Worm (Caenorhabditis elegans) whole organism, L4 larva: ENCODE data around the gene Y56A3A.30.
A peak's percentile ranks its signal among the peaks of the same experiment; 100 is the strongest.

Experiments
- R02D3.7 ChIP-seq: fragments of 150-350 bp; sonication (generic microtip); optimal IDR thresholded peaks from 3 replicates; lab custom pipeline; 2014; ENCODE audit warnings: missing biosample characterization, missing genetic modification characterization
- Y105C5A.15 ChIP-seq: fragments of 200-800 bp; sonication (Bioruptor generic); IDR thresholded peaks from 2 replicates; pipeline ENCODE4 v1.3.6; 2022; ENCODE audit warnings: missing genetic modification characterization, missing compliant biosample characterization
- ZK337.2 ChIP-seq: fragments of 200-800 bp; sonication (Bioruptor generic); IDR thresholded peaks from 2 replicates; pipeline ENCODE4 v1.3.6; 2022; ENCODE audit warnings: missing genetic modification reagents, missing genetic modification characterization, missing compliant biosample characterization
- aly-2 ChIP-seq: sonication (generic microtip); optimal IDR thresholded peaks from 2 replicates; lab custom pipeline; 2018; ENCODE audit warnings: missing biosample characterization, missing genetic modification characterization
- ama-1 ChIP-seq: fragments of 150-350 bp; optimal IDR thresholded peaks from 2 replicates; lab custom pipeline; 2014; ENCODE audit warnings: inconsistent platforms, mixed read lengths
- fkh-10 ChIP-seq: fragments of 150-350 bp; optimal IDR thresholded peaks from 2 replicates; lab custom pipeline; 2014; ENCODE audit warnings: missing biosample characterization, missing genetic modification reagents, missing genetic modification characterization
- lin-38 ChIP-seq: fragments of 200-800 bp; sonication (Bioruptor generic); IDR thresholded peaks from 2 replicates; pipeline ENCODE4 v1.3.6; 2022; ENCODE audit warnings: missing genetic modification reagents, missing genetic modification characterization, missing compliant biosample characterization
- madf-9 ChIP-seq: fragments of 200-800 bp; sonication (Bioruptor generic); conservative IDR thresholded peaks from 2 replicates; pipeline ENCODE4 v1.3.6; 2022; ENCODE audit warnings: missing genetic modification reagents, missing genetic modification characterization, missing compliant biosample characterization
- mdl-1 ChIP-seq, 2 experiments: fragments of 150-350 bp in 1 of 2; sonication (generic microtip) in 1 of 2; optimal IDR thresholded peaks; 2 replicates each; lab custom pipeline; 2014 to 2017; ENCODE audit warnings: missing biosample characterization in 2 of 2, missing genetic modification characterization in 2 of 2
- nhr-6 ChIP-seq: fragments of 150-350 bp; optimal IDR thresholded peaks from 2 replicates; lab custom pipeline; 2014; ENCODE audit warnings: missing biosample characterization, missing genetic modification characterization
- nhr-76 ChIP-seq: fragments of 150-350 bp; optimal IDR thresholded peaks from 2 replicates; lab custom pipeline; 2014; ENCODE audit warnings: missing biosample characterization, missing genetic modification characterization
- zfp-3 ChIP-seq: fragments of 200-800 bp; sonication (Bioruptor generic); conservative IDR thresholded peaks from 2 replicates; pipeline ENCODE4 v1.3.6; 2022; ENCODE audit warnings: missing genetic modification reagents, missing genetic modification characterization, missing compliant biosample characterization

- TF ChIP-seq mdl-1 (tag; optimal IDR thresholded peaks at IDR 0.05; lab: Kevin White, UChicago) (peak in 1 of 2 experiments; percentile 76), fkh-10 (GFP tag; lab: Kevin White, UChicago) (no peak), ama-1 (lab: Kevin White, UChicago) (no peak), aly-2 (tag; lab: Kevin White, UChicago) (no peak), Y105C5A.15 (GFP tag; lab: Robert Waterston, UW) (no peak), zfp-3 (no peak), nhr-76 (tag; lab: Kevin White, UChicago) (no peak), nhr-6 (tag; lab: Kevin White, UChicago) (peak; percentile 36), madf-9 (no peak), lin-38 (GFP tag; lab: Robert Waterston, UW) (peak; percentile 23), R02D3.7 (tag; lab: Kevin White, UChicago) (no peak), ZK337.2 (GFP tag; lab: Robert Waterston, UW) (no peak)
These were observed 24.4 kb upstream of the Y56A3A.30 start for ce11 chrIII:12003264-12003663.
